Fruit fly (Drosophila melanogaster) whole organism, prepupa: ENCODE results near the gene Pde9.

Experiments used
- Blimp-1 ChIP-seq: fragments of 200-800 bp; sonication (Bioruptor generic); optimal IDR thresholded peaks from 3 replicates; lab custom pipeline; 2017; ENCODE audit warnings: missing biosample characterization, missing genetic modification characterization, mild to moderate bottlenecking, moderate library complexity, missing genetic modification reagents
- CG1621 ChIP-seq: fragments of 200-800 bp; sonication (Bioruptor generic); optimal IDR thresholded peaks from 3 replicates; lab custom pipeline; 2018; ENCODE audit warnings: missing biosample characterization, mild to moderate bottlenecking, missing genetic modification characterization
- Met ChIP-seq: fragments of 200-800 bp; sonication (Bioruptor generic); optimal IDR thresholded peaks from 3 replicates; lab custom pipeline; 2016; ENCODE audit warnings: missing biosample characterization, missing genetic modification characterization
- acj6 ChIP-seq: fragments of 200-800 bp; sonication (Bioruptor generic); optimal IDR thresholded peaks from 3 replicates; lab custom pipeline; 2016; ENCODE audit warnings: missing biosample characterization, missing genetic modification characterization

dm6 chrX:12752196-12752595 lies 144.9 kb downstream of the Pde9 start:
- TF ChIP-seq Blimp-1 (GFP tag; lab: Kevin White, UChicago) (peak; percentile 98), CG1621 (tag; lab: Kevin White, UChicago) (peak; percentile 99), acj6 (GFP tag; lab: Kevin White, UChicago) (peak; percentile 98), Met (GFP tag; lab: Kevin White, UChicago) (peak; percentile 100)
